Worm (Caenorhabditis elegans): ENCODE data around the gene ZK1320.2.

Gene ZK1320.2

DNA sequence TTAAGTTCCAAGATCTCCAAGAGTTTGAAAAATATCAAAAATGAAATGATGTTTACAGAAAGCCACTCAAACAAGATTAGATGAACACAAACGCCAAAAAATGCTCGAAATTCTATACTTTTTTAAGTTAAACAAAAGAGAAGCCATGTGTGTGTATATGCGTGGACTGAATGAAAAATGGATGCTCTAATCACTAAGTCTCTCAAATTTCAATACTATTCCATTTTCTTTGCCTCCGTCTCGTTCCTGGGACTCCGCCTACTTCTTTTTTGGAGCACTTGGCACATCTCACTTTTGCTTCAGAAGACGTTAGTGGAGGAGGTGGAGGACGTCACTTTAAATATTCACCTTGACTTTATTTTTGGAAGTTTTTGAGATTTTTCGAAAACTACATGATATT is 21.0 kb upstream of the ZK1320.2 start:
- TF ChIP-seq hmg-1.1 (GFP tag; IDR thresholded peaks at IDR 0.05) = 0 out of 2 replicates have a peak, but pooled peaks have one; percentile 28
- peak in 1 of 2 experiments; percentile 5 for TF ChIP-seq lsy-2 (tag; optimal IDR thresholded peaks at IDR 0.05)
- TF ChIP-seq F10B5.3 (tag; optimal IDR thresholded peaks at IDR 0.05) = no peak
- TF ChIP-seq aha-1 (tag) = peak; percentile 7

DNA sequence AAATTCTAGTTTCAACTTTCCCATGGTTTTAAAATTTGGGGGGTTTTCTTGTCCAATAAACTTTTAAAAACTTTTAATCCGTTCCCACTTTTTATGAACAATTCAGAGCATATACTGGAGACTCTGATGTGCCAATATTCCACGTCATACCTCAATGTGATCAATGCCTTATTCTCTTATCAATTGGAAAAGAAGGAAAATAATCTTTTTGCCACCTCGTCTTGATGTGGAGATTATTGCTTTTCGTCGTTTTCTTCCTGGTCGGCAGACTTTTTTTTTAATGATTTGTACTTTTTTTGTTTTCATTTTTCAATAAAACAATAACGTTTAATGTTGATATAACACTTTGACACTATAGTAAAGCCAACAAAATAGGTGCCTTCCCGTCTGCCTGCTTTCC is 18.7 kb upstream of the ZK1320.2 start:
- TF ChIP-seq gei-8 (GFP tag; optimal IDR thresholded peaks at IDR 0.05) = no peak
- no peak for TF ChIP-seq zip-2 (tag; optimal IDR thresholded peaks at IDR 0.05)
- no peak for TF ChIP-seq daf-16 (GFP tag; optimal IDR thresholded peaks at IDR 0.05)
- peak; percentile 24 for TF ChIP-seq daf-16 (tag; optimal IDR thresholded peaks at IDR 0.05)
- TF ChIP-seq dmd-6 (GFP tag; IDR thresholded peaks at IDR 0.05) = peak; percentile 19; the same call in 1 of the 2 replicates
- no peak for TF ChIP-seq F49E8.2 (tag; optimal IDR thresholded peaks at IDR 0.05; ENCODE audit: borderline replicate concordance)
- TF ChIP-seq pqm-1 (tag; optimal IDR thresholded peaks at IDR 0.05) = peak; percentile 90
- TF ChIP-seq lsy-2 (tag; optimal IDR thresholded peaks at IDR 0.05) = peak in 1 of 2 experiments; percentile 21
- TF ChIP-seq mxl-3 (GFP tag; optimal IDR thresholded peaks at IDR 0.05) = no peak
- no peak for TF ChIP-seq nhr-102 (tag; optimal IDR thresholded peaks at IDR 0.05)
- peak; percentile 5 for TF ChIP-seq nhr-28 (tag; optimal IDR thresholded peaks at IDR 0.05)
- no peak for TF ChIP-seq dmd-8 (GFP tag; IDR thresholded peaks at IDR 0.05)
- TF ChIP-seq nhr-77 (tag; optimal IDR thresholded peaks at IDR 0.05) = peak; percentile 7
- TF ChIP-seq dve-1 (tag; optimal IDR thresholded peaks at IDR 0.05; ENCODE audit: insufficient read depth) = peak; percentile 56
- TF ChIP-seq unc-39 (tag; optimal IDR thresholded peaks at IDR 0.05) = no peak
- TF ChIP-seq Y5F2A.4 (GFP tag; optimal IDR thresholded peaks at IDR 0.05) = no peak

DNA sequence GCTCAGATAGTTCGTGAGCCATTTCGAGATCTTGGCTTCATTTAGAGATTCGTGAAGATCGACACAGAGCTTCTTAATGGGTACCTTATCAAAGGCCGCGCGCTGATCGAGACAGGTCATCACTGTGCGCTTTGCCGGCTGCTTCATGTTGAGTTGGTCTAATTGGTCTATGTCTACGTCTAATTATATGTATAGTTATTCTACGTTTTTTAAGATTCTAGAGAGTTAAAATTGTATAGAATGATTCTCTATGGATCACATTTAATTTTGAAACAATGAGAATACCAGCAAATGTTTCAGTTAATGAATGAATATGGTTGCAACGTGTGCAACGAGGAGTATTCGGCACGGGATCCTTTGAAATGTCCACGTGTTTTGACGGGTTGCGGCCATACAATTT is 15.9 kb upstream of the ZK1320.2 start, which contains the start of gene arc-1:
Gene arc-1 (plus strand): TSS at position 301 of the 400 bp plus-strand sequence.
- TF ChIP-seq ztf-7 (tag; optimal IDR thresholded peaks at IDR 0.05) = no peak
- TF ChIP-seq skn-1 (tag; optimal IDR thresholded peaks at IDR 0.05) = no peak
- no peak for TF ChIP-seq F26F4.8 (GFP tag; conservative IDR thresholded peaks at IDR 0.05)
- TF ChIP-seq T26A8.4 (GFP tag; IDR thresholded peaks at IDR 0.05) = no peak

DNA sequence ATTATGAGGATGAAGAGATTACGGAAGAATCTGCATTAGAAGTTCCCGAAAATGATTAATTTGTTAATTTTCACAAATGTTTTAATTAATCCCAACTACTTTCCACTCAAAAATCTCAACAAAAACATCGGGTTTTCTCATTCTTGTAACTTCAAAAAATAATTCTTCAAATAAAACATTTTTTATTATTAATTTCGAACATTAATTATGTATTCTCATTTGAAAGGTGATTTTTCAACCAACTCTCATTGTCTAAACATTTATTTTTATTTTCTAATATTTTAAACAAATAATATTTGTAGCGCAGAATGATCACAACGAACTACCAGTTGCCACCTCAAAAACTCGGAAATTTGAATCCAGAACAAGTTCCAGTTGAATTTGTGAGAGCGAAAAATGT is 12.5 kb upstream of the ZK1320.2 start, which contains the start of gene ZK1320.7:
Gene ZK1320.7 (plus strand): TSS at position 301 of the 400 bp plus-strand sequence.
- no peak for TF ChIP-seq vab-7 (GFP tag; IDR thresholded peaks at IDR 0.05)
- TF ChIP-seq ZK337.2 (GFP tag; IDR thresholded peaks at IDR 0.05) = no peak
- no peak for TF ChIP-seq tag-97 (GFP tag; IDR thresholded peaks at IDR 0.05)
- no peak for TF ChIP-seq attf-4 (tag; optimal IDR thresholded peaks at IDR 0.05)
- no peak for TF ChIP-seq nhr-25 (tag; optimal IDR thresholded peaks at IDR 0.05; ENCODE audit: borderline replicate concordance, insufficient read depth)
- no peak for TF ChIP-seq daf-16 (GFP tag; optimal IDR thresholded peaks at IDR 0.05)
- TF ChIP-seq daf-16 (tag; optimal IDR thresholded peaks at IDR 0.05) = no peak
- no peak for TF ChIP-seq sdz-12 (GFP tag; optimal IDR thresholded peaks at IDR 0.05)

DNA sequence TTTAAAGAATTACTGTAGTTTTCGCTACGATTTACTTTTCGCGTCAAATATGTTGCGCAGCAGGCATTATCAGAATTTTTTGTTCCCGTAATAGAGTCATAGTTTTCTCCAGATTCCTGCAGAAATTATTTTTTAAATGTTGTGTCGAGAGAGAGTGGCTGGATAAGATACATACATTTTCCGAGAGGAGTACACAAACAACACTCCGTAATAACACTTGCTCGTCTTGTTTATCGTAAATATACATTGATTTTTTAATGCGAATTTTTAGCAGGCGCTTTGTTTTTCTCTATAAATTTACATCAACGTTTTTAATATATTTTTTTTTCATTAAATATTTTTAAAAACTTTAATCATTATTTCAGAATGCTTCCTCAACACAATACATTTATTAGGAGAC is 10.2 kb upstream of the ZK1320.2 start, which contains the start of gene taf-8:
Gene taf-8 (plus strand): TSS at position 360 of the 400 bp plus-strand sequence.
- peak; percentile 9 for TF ChIP-seq nhr-28 (tag; optimal IDR thresholded peaks at IDR 0.05)
- no peak for TF ChIP-seq lin-13 (GFP tag; optimal IDR thresholded peaks at IDR 0.05)
- TF ChIP-seq zfp-3 (GFP tag; conservative IDR thresholded peaks at IDR 0.05) = no peak
- TF ChIP-seq nhr-11 (tag; optimal IDR thresholded peaks at IDR 0.05) = peak; percentile 21
- TF ChIP-seq jun-1 (tag; optimal IDR thresholded peaks at IDR 0.05) = no peak
- no peak for TF ChIP-seq daf-12 (tag; optimal IDR thresholded peaks at IDR 0.05)
- peak; percentile 97 for TF ChIP-seq T20F7.1 (GFP tag; optimal IDR thresholded peaks at IDR 0.05)
- TF ChIP-seq ces-1 (GFP tag; optimal IDR thresholded peaks at IDR 0.05) = no peak
- no peak for TF ChIP-seq daf-16 (GFP tag; optimal IDR thresholded peaks at IDR 0.05)
- TF ChIP-seq daf-16 (tag; optimal IDR thresholded peaks at IDR 0.05) = peak; percentile 42
- peak; percentile 60 for TF ChIP-seq mes-2 (tag; optimal IDR thresholded peaks at IDR 0.05; ENCODE audit: poor library complexity, severe bottlenecking)
- no peak for TF ChIP-seq nhr-48 (tag; optimal IDR thresholded peaks at IDR 0.05)
- peak in 1 of 2 experiments; percentile 82 for TF ChIP-seq lsy-2 (tag; optimal IDR thresholded peaks at IDR 0.05)
- TF ChIP-seq dpl-1 (GFP tag; optimal IDR thresholded peaks at IDR 0.05) = peak; percentile 66
- peak; percentile 78 for TF ChIP-seq aha-1 (tag)
- no peak for TF ChIP-seq ztf-11 (tag; optimal IDR thresholded peaks at IDR 0.05)
- no peak for TF ChIP-seq nhr-76 (tag; optimal IDR thresholded peaks at IDR 0.05)
- no peak for TF ChIP-seq zip-11 (GFP tag; IDR thresholded peaks at IDR 0.05)
- peak; percentile 26 for TF ChIP-seq fkh-10 (GFP tag; optimal IDR thresholded peaks at IDR 0.05)
- peak; percentile 68 for TF ChIP-seq R02D3.7 (tag; optimal IDR thresholded peaks at IDR 0.05)
- TF ChIP-seq nhr-77 (tag; optimal IDR thresholded peaks at IDR 0.05) = no peak
- TF ChIP-seq Y48G9A.11 (GFP tag; IDR thresholded peaks at IDR 0.05) = peak; percentile 98

Measured in whole organism, L4 larva.